Fruit fly (Drosophila melanogaster) whole organism, embryonic: Measurements from ENCODE around the gene dre4.

ENCODE experiments used
- Ada2b ChIP-seq: fragments of 200-800 bp; sonication (Bioruptor generic); IDR thresholded peaks from 2 replicates; pipeline ENCODE4 v1.3.6; 2022; ENCODE audit warnings: missing biosample characterization, missing genetic modification characterization
- Asciz ChIP-seq: fragments of 200-800 bp; sonication (Bioruptor generic); optimal IDR thresholded peaks from 2 replicates; lab custom pipeline; 2017; ENCODE audit warnings: missing biosample characterization, mild to moderate bottlenecking, missing genetic modification characterization, missing genetic modification reagents
- CG10209 ChIP-seq: fragments of 200-800 bp; sonication (Bioruptor generic); optimal IDR thresholded peaks from 3 replicates; lab custom pipeline; 2017; ENCODE audit warnings: missing biosample characterization, mild to moderate bottlenecking, missing genetic modification characterization, missing genetic modification reagents
- CG11695 ChIP-seq: fragments of 200-800 bp; sonication (Bioruptor generic); IDR thresholded peaks from 3 replicates; pipeline ENCODE4 v1.3.6; 2022; ENCODE audit warnings: missing biosample characterization, missing genetic modification characterization
- CG12769 ChIP-seq: fragments of 200-800 bp; sonication (Bioruptor generic); optimal IDR thresholded peaks from 2 replicates; lab custom pipeline; 2019; ENCODE audit warnings: missing biosample characterization, mild to moderate bottlenecking, missing genetic modification characterization, moderate library complexity
- CG13287 ChIP-seq: fragments of 200-800 bp; sonication (Bioruptor generic); IDR thresholded peaks from 2 replicates; pipeline ENCODE4 v1.3.6; 2022; ENCODE audit warnings: missing biosample characterization, missing genetic modification characterization; ENCODE audit not compliant: partially characterized antibody
- CG13775 ChIP-seq: fragments of 200-800 bp; sonication (Bioruptor generic); optimal IDR thresholded peaks from 3 replicates; lab custom pipeline; 2017; ENCODE audit warnings: missing biosample characterization, mild to moderate bottlenecking, missing genetic modification characterization
- CG14667 ChIP-seq: fragments of 200-800 bp; sonication (Bioruptor generic); IDR thresholded peaks from 2 replicates; pipeline ENCODE4 v1.3.6; 2022; ENCODE audit warnings: missing biosample characterization, missing genetic modification characterization
- CG15269 ChIP-seq: fragments of 200-800 bp; sonication (Bioruptor generic); optimal IDR thresholded peaks from 2 replicates; lab custom pipeline; 2018; ENCODE audit warnings: missing biosample characterization, mild to moderate bottlenecking, missing genetic modification characterization, moderate library complexity
- CG1602 ChIP-seq: fragments of 200-800 bp; sonication (Bioruptor generic); optimal IDR thresholded peaks from 3 replicates; lab custom pipeline; 2016; ENCODE audit warnings: missing biosample characterization, missing genetic modification characterization
- CG17385 ChIP-seq: fragments of 200-800 bp; sonication (Bioruptor generic); optimal IDR thresholded peaks from 3 replicates; lab custom pipeline; 2018; ENCODE audit warnings: missing biosample characterization, mild to moderate bottlenecking, missing genetic modification characterization
- CG17829 ChIP-seq: fragments of 200-800 bp; optimal IDR thresholded peaks from 2 replicates; lab custom pipeline; 2019; ENCODE audit warnings: missing biosample characterization, mild to moderate bottlenecking, missing genetic modification characterization, moderate library complexity
- CG18476 ChIP-seq: fragments of 200-800 bp; sonication (Bioruptor generic); optimal IDR thresholded peaks from 2 replicates; lab custom pipeline; 2016; ENCODE audit warnings: missing biosample characterization, mild to moderate bottlenecking, missing genetic modification characterization
- CG2116 ChIP-seq: fragments of 200-800 bp; sonication (Bioruptor generic); optimal IDR thresholded peaks from 3 replicates; lab custom pipeline; 2018; ENCODE audit warnings: missing biosample characterization, mild to moderate bottlenecking, missing genetic modification characterization
- CG31365 ChIP-seq: fragments of 200-800 bp; sonication (Bioruptor generic); optimal IDR thresholded peaks from 2 replicates; lab custom pipeline; 2018; ENCODE audit warnings: missing biosample characterization, mild to moderate bottlenecking, missing genetic modification characterization
- CG3163 ChIP-seq: fragments of 200-800 bp; sonication (Bioruptor generic); optimal IDR thresholded peaks from 3 replicates; lab custom pipeline; 2016; ENCODE audit warnings: missing biosample characterization, missing genetic modification characterization
- CG3995 ChIP-seq: fragments of 200-800 bp; sonication (Bioruptor generic); optimal IDR thresholded peaks from 3 replicates; lab custom pipeline; 2016; ENCODE audit warnings: missing biosample characterization, missing genetic modification characterization
- CG4328 ChIP-seq: fragments of 200-800 bp; sonication (Bioruptor generic); optimal IDR thresholded peaks from 3 replicates; lab custom pipeline; 2017; ENCODE audit warnings: missing biosample characterization, missing genetic modification reagents, missing genetic modification characterization
- CG4707 ChIP-seq: fragments of 200-800 bp; sonication (Bioruptor generic); optimal IDR thresholded peaks from 2 replicates; lab custom pipeline; 2018; ENCODE audit warnings: missing biosample characterization, mild to moderate bottlenecking, missing genetic modification characterization, moderate library complexity
- CG6689 ChIP-seq: fragments of 200-800 bp; sonication (Bioruptor generic); IDR thresholded peaks from 2 replicates; pipeline ENCODE4 v1.3.6; 2022; ENCODE audit warnings: missing biosample characterization, missing genetic modification characterization
- CG7357 ChIP-seq: fragments of 200-800 bp; sonication (Bioruptor generic); IDR thresholded peaks from 3 replicates; pipeline ENCODE4 v1.3.6; 2022; ENCODE audit warnings: missing biosample characterization, missing genetic modification characterization
- D ChIP-seq, 2 experiments: fragments of 200-800 bp in 1 of 2; fragments of >200 bp in 1 of 2; sonication (Bioruptor generic) in 1 of 2; optimal IDR thresholded peaks; 2 replicates in 1 of 2; 3 replicates in 1 of 2; lab custom pipeline; 2017; ENCODE audit warnings: mild to moderate bottlenecking in 1 of 2, missing biosample characterization in 1 of 2, missing genetic modification characterization in 1 of 2, missing genetic modification reagents in 1 of 2
- Deaf1 ChIP-seq: fragments of 200-800 bp; optimal IDR thresholded peaks from 3 replicates; lab custom pipeline; 2019; ENCODE audit warnings: missing biosample characterization, mild to moderate bottlenecking, missing genetic modification characterization, moderate library complexity
- Drgx ChIP-seq: fragments of 200-800 bp; sonication (Bioruptor generic); IDR thresholded peaks from 2 replicates; pipeline ENCODE4 v1.3.6; 2022; ENCODE audit warnings: missing biosample characterization, missing genetic modification characterization
- Ets65A ChIP-seq: fragments of 200-800 bp; sonication (Bioruptor generic); peaks from one replicate; lab custom pipeline; 2016; ENCODE audit warnings: missing biosample characterization, missing genetic modification characterization
- HLH3B ChIP-seq: fragments of 200-800 bp; sonication (Bioruptor generic); IDR thresholded peaks from 2 replicates; pipeline ENCODE4 v1.3.6; 2022; ENCODE audit warnings: missing biosample characterization, missing genetic modification characterization
- MBD-R2 ChIP-seq: fragments of 200-800 bp; sonication (Bioruptor generic); IDR thresholded peaks from 2 replicates; pipeline ENCODE4 v1.3.6; 2022; ENCODE audit warnings: missing biosample characterization, missing genetic modification characterization
- Nf-YC ChIP-seq: fragments of 200-800 bp; optimal IDR thresholded peaks from 3 replicates; lab custom pipeline; 2019; ENCODE audit warnings: missing biosample characterization, mild to moderate bottlenecking, missing genetic modification characterization, moderate library complexity
- Optix ChIP-seq: fragments of 200-800 bp; sonication (Bioruptor generic); IDR thresholded peaks from 3 replicates; pipeline ENCODE4 v1.3.6; 2022; ENCODE audit warnings: missing biosample characterization, missing genetic modification characterization
- Ptx1 ChIP-seq: fragments of 200-800 bp; sonication (Bioruptor generic); IDR thresholded peaks from 2 replicates; pipeline ENCODE4 v1.3.6; 2022; ENCODE audit warnings: missing biosample characterization, missing genetic modification characterization
- Stat92E ChIP-seq, 3 experiments: fragments of >200 bp in 2 of 3; fragments of 200-800 bp in 1 of 3; sonication (Bioruptor generic) in 1 of 3; optimal IDR thresholded peaks; 2 replicates each; lab custom pipeline; 2017 to 2019; ENCODE audit warnings: missing biosample characterization in 3 of 3, missing genetic modification characterization in 3 of 3, mild to moderate bottlenecking in 1 of 3, moderate library complexity in 1 of 3
- Taf1 ChIP-seq: fragments of 200-800 bp; sonication (Bioruptor generic); IDR thresholded peaks from 2 replicates; pipeline ENCODE4 v1.3.6; 2022; ENCODE audit warnings: missing biosample characterization, missing genetic modification characterization
- chm ChIP-seq: fragments of 200-800 bp; sonication (Bioruptor generic); IDR thresholded peaks from 2 replicates; pipeline ENCODE4 v1.3.6; 2022; ENCODE audit warnings: missing biosample characterization, missing genetic modification characterization
- chn ChIP-seq: fragments of 200-800 bp; sonication (Bioruptor generic); optimal IDR thresholded peaks from 2 replicates; lab custom pipeline; 2016; ENCODE audit warnings: missing biosample characterization, missing genetic modification characterization
- emc ChIP-seq: fragments of 200-800 bp; sonication (Bioruptor generic); optimal IDR thresholded peaks from 2 replicates; lab custom pipeline; 2016; ENCODE audit warnings: missing biosample characterization, missing genetic modification characterization
- fd102C ChIP-seq: fragments of 200-800 bp; sonication (Bioruptor generic); optimal IDR thresholded peaks from 2 replicates; lab custom pipeline; 2018; ENCODE audit warnings: missing biosample characterization, mild to moderate bottlenecking, missing genetic modification characterization, moderate library complexity
- hbn ChIP-seq: fragments of 200-800 bp; sonication (Bioruptor generic); IDR thresholded peaks from 2 replicates; pipeline ENCODE4 v1.3.6; 2022; ENCODE audit warnings: missing biosample characterization, missing genetic modification characterization; ENCODE audit not compliant: partially characterized antibody
- inv ChIP-seq: fragments of 200-800 bp; sonication (Bioruptor generic); IDR thresholded peaks from 2 replicates; pipeline ENCODE4 v1.3.6; 2022; ENCODE audit warnings: missing biosample characterization, missing genetic modification characterization; ENCODE audit not compliant: partially characterized antibody
- kay ChIP-seq: fragments of 200-800 bp; sonication (Bioruptor generic); optimal IDR thresholded peaks from 2 replicates; lab custom pipeline; 2016; ENCODE audit warnings: missing biosample characterization, missing genetic modification characterization
- ken ChIP-seq: fragments of 200-800 bp; sonication (Bioruptor generic); IDR thresholded peaks from 3 replicates; pipeline ENCODE4 v1.3.6; 2022; ENCODE audit warnings: missing biosample characterization, missing genetic modification characterization
- knrl ChIP-seq: fragments of 200-800 bp; sonication (Bioruptor generic); IDR thresholded peaks from 3 replicates; pipeline ENCODE4 v1.3.6; 2022; ENCODE audit warnings: missing biosample characterization, missing genetic modification characterization; ENCODE audit not compliant: partially characterized antibody
- lola ChIP-seq, 3 experiments: fragments of >200 bp in 2 of 3; fragments of 200-800 bp in 1 of 3; sonication (Bioruptor generic) in 1 of 3; optimal IDR thresholded peaks; 2 replicates each; lab custom pipeline; 2017 to 2019; ENCODE audit warnings: missing biosample characterization in 3 of 3, missing genetic modification characterization in 3 of 3, mild to moderate bottlenecking in 1 of 3, moderate library complexity in 1 of 3
- nom ChIP-seq: fragments of 200-800 bp; sonication (Bioruptor generic); optimal IDR thresholded peaks from 2 replicates; lab custom pipeline; 2017; ENCODE audit warnings: missing biosample characterization, missing genetic modification characterization, mild to moderate bottlenecking, moderate library complexity, missing genetic modification reagents
- run ChIP-seq: fragments of 200-800 bp; sonication (Bioruptor generic); optimal IDR thresholded peaks from 3 replicates; lab custom pipeline; 2018; ENCODE audit warnings: missing biosample characterization, mild to moderate bottlenecking, missing genetic modification characterization
- sisA ChIP-seq: fragments of 200-800 bp; sonication (Bioruptor generic); IDR thresholded peaks from 2 replicates; pipeline ENCODE4 v1.3.6; 2022; ENCODE audit warnings: missing biosample characterization, missing genetic modification characterization
- slp2 ChIP-seq: fragments of 200-800 bp; sonication (Bioruptor generic); optimal IDR thresholded peaks from 2 replicates; lab custom pipeline; 2016; ENCODE audit warnings: missing biosample characterization, missing genetic modification characterization
- sna ChIP-seq: fragments of 200-800 bp; sonication (Bioruptor generic); IDR thresholded peaks from 2 replicates; pipeline ENCODE4 v1.3.6; 2022; ENCODE audit warnings: missing biosample characterization, missing genetic modification characterization; ENCODE audit not compliant: partially characterized antibody
- tgo ChIP-seq: fragments of 200-800 bp; sonication (Bioruptor generic); IDR thresholded peaks from 3 replicates; pipeline ENCODE4 v1.3.6; 2022; ENCODE audit warnings: missing biosample characterization, missing genetic modification characterization

Gene dre4

dm6 chr3L:1865121-1865727 is 10.9 kb downstream of the dre4 start, which contains the start of the genes HBS1 and CG12025 (continued):
- TF ChIP-seq knrl (peak; percentile 27; the same call in 1 of the 3 replicates), CG4328 (GFP tag; lab: Kevin White, UChicago) (peak; percentile 11), MBD-R2 (GFP tag; lab: Robert Waterston, UW) (peak; percentile 72), CG1602 (peak; percentile 48), CG17385 (GFP tag; lab: Kevin White, UChicago) (peak; percentile 23), ken (peak; percentile 55; the same call in 1 of the 3 replicates), CG7357 (GFP tag; lab: Robert Waterston, UW) (peak; percentile 97), Drgx (GFP tag; lab: Robert Waterston, UW) (no peak), CG11695 (no peak), CG12769 (tag; lab: Kevin White, UChicago) (peak; percentile 63), kay (GFP tag; lab: Kevin White, UChicago) (peak; percentile 5), fd102C (GFP tag; lab: Kevin White, UChicago) (no peak), sna (GFP tag; lab: Robert Waterston, UW) (no peak), CG31365 (tag; lab: Kevin White, UChicago) (no peak), chn (GFP tag; lab: Kevin White, UChicago) (peak; percentile 91), Ets65A (GFP tag; lab: Kevin White, UChicago) (peak; percentile 94), slp2 (GFP tag; lab: Kevin White, UChicago) (peak; percentile 38), CG3995 (peak; percentile 18), CG18476 (GFP tag; lab: Kevin White, UChicago) (peak; percentile 16), CG2116 (GFP tag; lab: Kevin White, UChicago) (peak; percentile 49), Taf1 (GFP tag; lab: Robert Waterston, UW) (0 out of 2 replicates have a peak, but pooled peaks have one; percentile 23), inv (no peak), D (optimal IDR thresholded peaks at IDR 0.05; lab: Kevin White, UChicago) (no peak), D (GFP tag; optimal IDR thresholded peaks at IDR 0.05; lab: Kevin White, UChicago) (peak; percentile 9), chm (0 out of 2 replicates have a peak, but pooled peaks have one; percentile 25), CG3163 (GFP tag; lab: Kevin White, UChicago) (no peak), CG13287 (GFP tag; lab: Robert Waterston, UW) (no peak; the same call in 1 of the 2 replicates), Asciz (GFP tag; lab: Kevin White, UChicago) (no peak), Ptx1 (GFP tag; lab: Robert Waterston, UW) (peak; percentile 66), run (no peak), Optix (GFP tag; lab: Robert Waterston, UW) (peak; percentile 37; the same call in 2 of the 3 replicates), tgo (peak; percentile 49; the same call in 2 of the 3 replicates), CG4707 (GFP tag; lab: Kevin White, UChicago) (no peak), CG13775 (GFP tag; lab: Kevin White, UChicago) (peak; percentile 57), CG17829 (peak; percentile 77), Ada2b (GFP tag; lab: Robert Waterston, UW) (0 out of 2 replicates have a peak, but pooled peaks have one; percentile 41), Nf-YC (tag; lab: Kevin White, UChicago) (peak; percentile 52), nom (GFP tag; lab: Kevin White, UChicago) (peak; percentile 10), Stat92E (GFP tag; optimal IDR thresholded peaks at IDR 0.05; lab: Kevin White, UChicago) (peak in 1 of 3 experiments; percentile 68), CG10209 (GFP tag; lab: Kevin White, UChicago) (no peak), CG14667 (GFP tag; lab: Robert Waterston, UW) (peak; percentile 41; the same call in 1 of the 2 replicates), CG6689 (GFP tag; lab: Robert Waterston, UW) (peak; percentile 71), lola (GFP tag; optimal IDR thresholded peaks at IDR 0.05; lab: Kevin White, UChicago) (peak in 1 of 3 experiments; percentile 58), HLH3B (peak; percentile 27; the same call in 1 of the 2 replicates), sisA (GFP tag; lab: Robert Waterston, UW) (peak; percentile 62), Deaf1 (tag; lab: Kevin White, UChicago) (peak; percentile 32), emc (GFP tag; lab: Kevin White, UChicago) (peak; percentile 38), hbn (no peak), CG15269 (peak; percentile 32)
